ENCODE assay signal across 1 fruit fly cellular context in the genomic region with DNA sequence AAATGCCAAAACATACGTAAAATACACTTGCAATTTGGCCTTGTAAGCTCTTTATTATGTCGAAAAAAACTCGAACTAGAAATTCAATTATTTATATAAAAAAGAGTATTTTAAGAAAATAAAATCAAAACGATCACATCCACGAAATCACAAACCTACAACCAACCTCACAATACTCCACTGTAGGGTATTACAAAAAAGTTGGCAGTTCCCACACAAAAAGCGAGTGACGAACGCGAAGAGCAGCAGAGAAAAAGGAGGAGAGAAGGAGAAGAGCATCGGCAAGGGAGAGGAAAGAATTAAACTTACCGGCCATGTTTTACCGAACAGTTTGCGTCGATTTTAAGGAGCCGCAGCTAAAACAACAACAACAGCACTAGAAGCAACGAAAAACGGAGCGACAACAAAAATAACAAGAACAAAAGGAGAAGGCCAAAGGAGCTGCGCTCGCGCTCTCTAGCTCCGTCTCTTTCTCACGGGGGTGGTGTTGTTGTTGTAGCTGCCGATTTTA.
TF ChIP-seq lines count a peak whose summit lies in the region.

No protein-coding gene starts in this region.

TF ChIP-seq in whole organism, embryonic, 481 proteins besides CTCF, POLR2A, EP300 and RAD21 (continued from another document and continues in another):
- TF ChIP-seq CG2116 (GFP tag; optimal IDR thresholded peaks at IDR 0.05; lab: Kevin White, UChicago) (peak; percentile 15), wek (GFP tag; optimal IDR thresholded peaks at IDR 0.05; lab: Kevin White, UChicago) (no peak), Fer3 (tag; optimal IDR thresholded peaks at IDR 0.05; lab: Kevin White, UChicago) (no peak), GATAe (GFP tag; conservative IDR thresholded peaks at IDR 0.05; lab: Robert Waterston, UW) (no peak), ab (GFP tag; optimal IDR thresholded peaks at IDR 0.05; lab: Kevin White, UChicago) (no peak), lov (optimal IDR thresholded peaks at IDR 0.05; lab: Kevin White, UChicago) (no peak), lov (GFP tag; IDR thresholded peaks at IDR 0.05; lab: Robert Waterston, UW) (no peak), CG4424 (GFP tag; optimal IDR thresholded peaks at IDR 0.05; lab: Kevin White, UChicago) (no peak), CG30431 (GFP tag; optimal IDR thresholded peaks at IDR 0.05; lab: Kevin White, UChicago) (no peak), BtbVII (GFP tag; optimal IDR thresholded peaks at IDR 0.05; lab: Kevin White, UChicago) (no peak), CG34422 (GFP tag; IDR thresholded peaks at IDR 0.05; lab: Robert Waterston, UW) (no peak), CG1832 (GFP tag; optimal IDR thresholded peaks at IDR 0.05; lab: Kevin White, UChicago) (peak; percentile 69), gem (tag; optimal IDR thresholded peaks at IDR 0.05; lab: Kevin White, UChicago) (peak; percentile 46), disco-r (GFP tag; optimal IDR thresholded peaks at IDR 0.05; lab: Kevin White, UChicago) (no peak), scrt (GFP tag; optimal IDR thresholded peaks at IDR 0.05; lab: Kevin White, UChicago) (no peak), az2 (GFP tag; optimal IDR thresholded peaks at IDR 0.05; lab: Kevin White, UChicago) (no peak), CG11695 (GFP tag; IDR thresholded peaks at IDR 0.05; lab: Robert Waterston, UW) (no peak), rib (GFP tag; IDR thresholded peaks at IDR 0.05; lab: Robert Waterston, UW) (no peak), CG17829 (tag; optimal IDR thresholded peaks at IDR 0.05; lab: Kevin White, UChicago) (no peak), bcd (GFP tag; optimal IDR thresholded peaks at IDR 0.05; lab: Kevin White, UChicago) (no peak), CG3838 (GFP tag; optimal IDR thresholded peaks at IDR 0.05; lab: Kevin White, UChicago) (no peak), klu (GFP tag; IDR thresholded peaks at IDR 0.05; lab: Robert Waterston, UW) (no peak), Hsf (GFP tag; optimal IDR thresholded peaks at IDR 0.05; lab: Kevin White, UChicago) (no peak), Bteb2 (GFP tag; optimal IDR thresholded peaks at IDR 0.05; lab: Kevin White, UChicago) (no peak), dpn (GFP tag; optimal IDR thresholded peaks at IDR 0.05; lab: Kevin White, UChicago) (peak in 1 of 2 experiments; percentile 10), gsb-n (tag; optimal IDR thresholded peaks at IDR 0.05; lab: Kevin White, UChicago) (no peak), Meics (GFP tag; optimal IDR thresholded peaks at IDR 0.05; lab: Kevin White, UChicago) (peak; percentile 82), zf30C (GFP tag; optimal IDR thresholded peaks at IDR 0.05; lab: Kevin White, UChicago) (no peak), CG13624 (GFP tag; optimal IDR thresholded peaks at IDR 0.05; lab: Kevin White, UChicago) (no peak), salm (tag; optimal IDR thresholded peaks at IDR 0.05; lab: Kevin White, UChicago) (no peak), CG12104 (GFP tag; optimal IDR thresholded peaks at IDR 0.05; lab: Kevin White, UChicago) (no peak), Sox102F (GFP tag; optimal IDR thresholded peaks at IDR 0.05; lab: Kevin White, UChicago) (no peak), Fer1 (GFP tag; optimal IDR thresholded peaks at IDR 0.05; lab: Kevin White, UChicago) (no peak), CG4404 (GFP tag; IDR thresholded peaks at IDR 0.05; lab: Robert Waterston, UW) (no peak), CG10267 (tag; optimal IDR thresholded peaks at IDR 0.05; lab: Kevin White, UChicago) (peak; percentile 3), MTF-1 (GFP tag; optimal IDR thresholded peaks at IDR 0.05; lab: Kevin White, UChicago; ENCODE audit: borderline replicate concordance) (no peak), CG4854 (GFP tag; optimal IDR thresholded peaks at IDR 0.05; lab: Kevin White, UChicago) (no peak), ind (GFP tag; optimal IDR thresholded peaks at IDR 0.05; lab: Kevin White, UChicago) (peak; percentile 10), ap (GFP tag; IDR thresholded peaks at IDR 0.05; lab: Robert Waterston, UW) (no peak), gfzf (GFP tag; optimal IDR thresholded peaks at IDR 0.05; lab: Kevin White, UChicago) (no peak), CG14667 (GFP tag; IDR thresholded peaks at IDR 0.05; lab: Robert Waterston, UW) (no peak), Optix (GFP tag; IDR thresholded peaks at IDR 0.05; lab: Robert Waterston, UW) (no peak), bbx (GFP tag; IDR thresholded peaks at IDR 0.05; lab: Robert Waterston, UW; ENCODE audit: partially characterized antibody) (no peak), ro (GFP tag; IDR thresholded peaks at IDR 0.05; lab: Robert Waterston, UW) (no peak), jigr1 (GFP tag; IDR thresholded peaks at IDR 0.05; lab: Robert Waterston, UW) (no peak), Sry-δ (GFP tag; optimal IDR thresholded peaks at IDR 0.05; lab: Kevin White, UChicago) (no peak), Spps (tag; optimal IDR thresholded peaks at IDR 0.05; lab: Kevin White, UChicago) (no peak), CG12659 (GFP tag; optimal IDR thresholded peaks at IDR 0.05; lab: Kevin White, UChicago) (no peak), CG3281 (GFP tag; optimal IDR thresholded peaks at IDR 0.05; lab: Kevin White, UChicago) (no peak), dati (GFP tag; IDR thresholded peaks at IDR 0.05; lab: Robert Waterston, UW) (no peak), zfh2 (GFP tag; optimal IDR thresholded peaks at IDR 0.05; lab: Kevin White, UChicago) (no peak), CG1792 (GFP tag; optimal IDR thresholded peaks at IDR 0.05; lab: Kevin White, UChicago) (no peak), Chrac-16 (GFP tag; optimal IDR thresholded peaks at IDR 0.05; lab: Kevin White, UChicago) (no peak), croc (GFP tag; conservative IDR thresholded peaks at IDR 0.05; lab: Robert Waterston, UW) (no peak), Blimp-1 (GFP tag; optimal IDR thresholded peaks at IDR 0.05; lab: Kevin White, UChicago) (no peak), schlank (tag; optimal IDR thresholded peaks at IDR 0.05; lab: Kevin White, UChicago) (no peak), CG2202 (tag; optimal IDR thresholded peaks at IDR 0.05; lab: Kevin White, UChicago) (no peak), CG4730 (GFP tag; IDR thresholded peaks at IDR 0.05; lab: Robert Waterston, UW) (no peak), CG7928 (GFP tag; optimal IDR thresholded peaks at IDR 0.05; lab: Kevin White, UChicago) (no peak), CG10959 (GFP tag; IDR thresholded peaks at IDR 0.05; lab: Robert Waterston, UW) (no peak), seq (GFP tag; IDR thresholded peaks at IDR 0.05; lab: Robert Waterston, UW) (no peak), zfh1 (GFP tag; IDR thresholded peaks at IDR 0.05; lab: Robert Waterston, UW) (no peak), CG5953 (GFP tag; IDR thresholded peaks at IDR 0.05; lab: Robert Waterston, UW) (0 out of 2 replicates have a peak, but pooled peaks have one; percentile 12), NC2α (GFP tag; optimal IDR thresholded peaks at IDR 0.05; lab: Kevin White, UChicago) (no peak), E2f2 (GFP tag; IDR thresholded peaks at IDR 0.05; lab: Robert Waterston, UW) (0 out of 2 replicates have a peak, but pooled peaks have one; percentile 30), Jarid2 (GFP tag; optimal IDR thresholded peaks at IDR 0.05; lab: Kevin White, UChicago) (no peak), oc (tag; optimal IDR thresholded peaks at IDR 0.05; lab: Kevin White, UChicago) (no peak), Dref (GFP tag; IDR thresholded peaks at IDR 0.05; lab: Robert Waterston, UW) (no peak), CG9727 (GFP tag; optimal IDR thresholded peaks at IDR 0.05; lab: Kevin White, UChicago) (no peak), lmd (GFP tag; IDR thresholded peaks at IDR 0.05; lab: Robert Waterston, UW) (no peak), CG14965 (GFP tag; optimal IDR thresholded peaks at IDR 0.05; lab: Kevin White, UChicago; ENCODE audit: borderline replicate concordance) (no peak), pzg (GFP tag; optimal IDR thresholded peaks at IDR 0.05; lab: Kevin White, UChicago) (no peak), repo (GFP tag; optimal IDR thresholded peaks at IDR 0.05; lab: Kevin White, UChicago) (no peak), maf-S (GFP tag; optimal IDR thresholded peaks at IDR 0.05; lab: Kevin White, UChicago) (no peak), CG30020 (tag; optimal IDR thresholded peaks at IDR 0.05; lab: Kevin White, UChicago) (no peak), sr (GFP tag; IDR thresholded peaks at IDR 0.05; lab: Robert Waterston, UW) (no peak), br (optimal IDR thresholded peaks at IDR 0.05; lab: Kevin White, UChicago) (no peak), ems (GFP tag; optimal IDR thresholded peaks at IDR 0.05; lab: Kevin White, UChicago) (no peak), Hmr (GFP tag; optimal IDR thresholded peaks at IDR 0.05; lab: Kevin White, UChicago) (no peak), CG7372 (GFP tag; IDR thresholded peaks at IDR 0.05; lab: Robert Waterston, UW) (no peak), Dbx (GFP tag; IDR thresholded peaks at IDR 0.05; lab: Robert Waterston, UW) (no peak), Trl (optimal IDR thresholded peaks at IDR 0.05; lab: Kevin White, UChicago) (peak; percentile 50 to 71), Trl (GFP tag; optimal IDR thresholded peaks at IDR 0.05; lab: Kevin White, UChicago) (peak; percentile 8), tup (GFP tag; optimal IDR thresholded peaks at IDR 0.05; lab: Kevin White, UChicago) (no peak), tll (GFP tag; optimal IDR thresholded peaks at IDR 0.05; lab: Kevin White, UChicago) (no peak), CG6683 (GFP tag; optimal IDR thresholded peaks at IDR 0.05; lab: Kevin White, UChicago) (no peak), TFAM (GFP tag; optimal IDR thresholded peaks at IDR 0.05; lab: Kevin White, UChicago) (no peak), CG11398 (GFP tag; optimal IDR thresholded peaks at IDR 0.05; lab: Kevin White, UChicago) (no peak), tio (GFP tag; optimal IDR thresholded peaks at IDR 0.05; lab: Kevin White, UChicago) (no peak), cas (GFP tag; IDR thresholded peaks at IDR 0.05; lab: Robert Waterston, UW) (no peak), trem (tag; optimal IDR thresholded peaks at IDR 0.05; lab: Kevin White, UChicago) (peak; percentile 98), her (GFP tag; optimal IDR thresholded peaks at IDR 0.05; lab: Kevin White, UChicago) (no peak), crc (GFP tag; optimal IDR thresholded peaks at IDR 0.05; lab: Kevin White, UChicago) (no peak), chinmo (GFP tag; IDR thresholded peaks at IDR 0.05; lab: Robert Waterston, UW; ENCODE audit: partially characterized antibody) (no peak), nom (GFP tag; optimal IDR thresholded peaks at IDR 0.05; lab: Kevin White, UChicago) (peak; percentile 19), CG10321 (GFP tag; IDR thresholded peaks at IDR 0.05; lab: Robert Waterston, UW) (peak; percentile 64), CG1529 (GFP tag; optimal IDR thresholded peaks at IDR 0.05; lab: Kevin White, UChicago) (no peak), trh (GFP tag; optimal IDR thresholded peaks at IDR 0.05; lab: Kevin White, UChicago) (no peak), Asciz (GFP tag; optimal IDR thresholded peaks at IDR 0.05; lab: Kevin White, UChicago) (no peak), bab2 (GFP tag; optimal IDR thresholded peaks at IDR 0.05; lab: Kevin White, UChicago) (no peak), CG12942 (GFP tag; optimal IDR thresholded peaks at IDR 0.05; lab: Kevin White, UChicago) (no peak), unpg (GFP tag; optimal IDR thresholded peaks at IDR 0.05; lab: Kevin White, UChicago) (peak; percentile 28), mld (GFP tag; IDR thresholded peaks at IDR 0.05; lab: Robert Waterston, UW; ENCODE audit: partially characterized antibody) (no peak), CG2129 (GFP tag; IDR thresholded peaks at IDR 0.05; lab: Robert Waterston, UW; ENCODE audit: partially characterized antibody) (no peak), wdn (GFP tag; IDR thresholded peaks at IDR 0.05; lab: Robert Waterston, UW) (no peak), CG17612 (GFP tag; IDR thresholded peaks at IDR 0.05; lab: Robert Waterston, UW) (no peak), fru (optimal IDR thresholded peaks at IDR 0.05; lab: Kevin White, UChicago) (no peak), CrebB (tag; optimal IDR thresholded peaks at IDR 0.05; lab: Kevin White, UChicago) (no peak), CG13424 (tag; optimal IDR thresholded peaks at IDR 0.05; lab: Kevin White, UChicago) (no peak), CG12155 (GFP tag; optimal IDR thresholded peaks at IDR 0.05; lab: Kevin White, UChicago) (peak; percentile 23), ranshi (GFP tag; IDR thresholded peaks at IDR 0.05; lab: Robert Waterston, UW) (no peak), pho (GFP tag; optimal IDR thresholded peaks at IDR 0.05; lab: Kevin White, UChicago) (no peak), CG3163 (GFP tag; optimal IDR thresholded peaks at IDR 0.05; lab: Kevin White, UChicago) (peak; percentile 18), Lhr (GFP tag; optimal IDR thresholded peaks at IDR 0.05; lab: Kevin White, UChicago) (no peak), CkIIα-i1 (GFP tag; IDR thresholded peaks at IDR 0.05; lab: Robert Waterston, UW) (no peak), eve (GFP tag; optimal IDR thresholded peaks at IDR 0.05; lab: Kevin White, UChicago) (peak in 1 of 2 experiments; percentile 55), CG15696 (tag; optimal IDR thresholded peaks at IDR 0.05; lab: Kevin White, UChicago) (no peak), CG10462 (GFP tag; optimal IDR thresholded peaks at IDR 0.05; lab: Kevin White, UChicago) (no peak), Hr78 (GFP tag; optimal IDR thresholded peaks at IDR 0.05; lab: Kevin White, UChicago) (no peak), Rfx (GFP tag; IDR thresholded peaks at IDR 0.05; lab: Robert Waterston, UW) (no peak), CG9876 (GFP tag; optimal IDR thresholded peaks at IDR 0.05; lab: Kevin White, UChicago) (no peak), amos (GFP tag; IDR thresholded peaks at IDR 0.05; lab: Robert Waterston, UW; ENCODE audit: partially characterized antibody) (no peak), CG4820 (GFP tag; optimal IDR thresholded peaks at IDR 0.05; lab: Kevin White, UChicago) (no peak), HLH4C (GFP tag; IDR thresholded peaks at IDR 0.05; lab: Robert Waterston, UW; ENCODE audit: partially characterized antibody) (no peak), cg (GFP tag; optimal IDR thresholded peaks at IDR 0.05; lab: Kevin White, UChicago) (no peak), peb (GFP tag; IDR thresholded peaks at IDR 0.05; lab: Robert Waterston, UW) (no peak), Kr (GFP tag; optimal IDR thresholded peaks at IDR 0.05; lab: Kevin White, UChicago) (no peak), pb (GFP tag; optimal IDR thresholded peaks at IDR 0.05; lab: Kevin White, UChicago) (no peak), otp (GFP tag; IDR thresholded peaks at IDR 0.05; lab: Robert Waterston, UW) (no peak), da (GFP tag; optimal IDR thresholded peaks at IDR 0.05; lab: Kevin White, UChicago) (no peak), Doc3 (GFP tag; IDR thresholded peaks at IDR 0.05; lab: Robert Waterston, UW; ENCODE audit: partially characterized antibody) (no peak), CG16815 (GFP tag; optimal IDR thresholded peaks at IDR 0.05; lab: Kevin White, UChicago) (no peak), odd (GFP tag; optimal IDR thresholded peaks at IDR 0.05; lab: Kevin White, UChicago) (no peak)
